Worm (Caenorhabditis elegans) whole organism, L4 larva: Measurements from ENCODE around the gene Y73B3A.8.
"Not testable (repeated sequence)": the region's sequence is repeated elsewhere in the genome, so short reads cannot be mapped to it uniquely, and the experiment has no call there.

Experiments
- T20F7.1 ChIP-seq: fragments of 200-800 bp; sonication (Bioruptor generic); optimal IDR thresholded peaks from 2 replicates; lab custom pipeline; 2018; ENCODE audit warnings: mild to moderate bottlenecking, missing genetic modification characterization, missing compliant biosample characterization
- Y105C5A.15 ChIP-seq: fragments of 200-800 bp; sonication (Bioruptor generic); IDR thresholded peaks from 2 replicates; pipeline ENCODE4 v1.3.6; 2022; ENCODE audit warnings: missing genetic modification characterization, missing compliant biosample characterization
- ceh-32 ChIP-seq: sonication (generic microtip); optimal IDR thresholded peaks from 2 replicates; lab custom pipeline; 2016; ENCODE audit warnings: mild to moderate bottlenecking, missing genetic modification characterization, missing compliant biosample characterization; ENCODE audit not compliant: poor library complexity
- ces-1 ChIP-seq: fragments of 150-350 bp; sonication (generic microtip); optimal IDR thresholded peaks from 4 replicates; lab custom pipeline; 2014; ENCODE audit warnings: missing biosample characterization, missing genetic modification reagents, missing genetic modification characterization
- cey-2 ChIP-seq: sonication (generic microtip); optimal IDR thresholded peaks from 3 replicates; lab custom pipeline; 2017; ENCODE audit warnings: missing genetic modification characterization, mild to moderate bottlenecking, missing compliant biosample characterization, antibody characterized with exemption, borderline replicate concordance; ENCODE audit not compliant: insufficient read depth
- daf-8 ChIP-seq: fragments of 200-800 bp; sonication (Bioruptor generic); IDR thresholded peaks from 2 replicates; pipeline ENCODE4 v1.3.6; 2022; ENCODE audit warnings: missing genetic modification characterization, missing compliant biosample characterization
- dmd-9 ChIP-seq: fragments of 200-800 bp; sonication (Bioruptor generic); IDR thresholded peaks from 2 replicates; pipeline ENCODE4 v1.3.6; 2022; ENCODE audit warnings: missing genetic modification reagents, missing genetic modification characterization, missing compliant biosample characterization
- dpl-1 ChIP-seq: fragments of 150-350 bp; optimal IDR thresholded peaks from 2 replicates; lab custom pipeline; 2014; ENCODE audit warnings: missing biosample characterization, missing genetic modification reagents, missing genetic modification characterization
- hmg-1.1 ChIP-seq: fragments of 200-800 bp; sonication (Bioruptor generic); IDR thresholded peaks from 2 replicates; pipeline ENCODE4 v1.3.6; 2022; ENCODE audit warnings: missing genetic modification reagents, missing genetic modification characterization, missing compliant biosample characterization
- lin-15B ChIP-seq: fragments of 150-350 bp; sonication (generic microtip); optimal IDR thresholded peaks from 3 replicates; lab custom pipeline; 2014; ENCODE audit warnings: missing biosample characterization, missing genetic modification characterization
- lin-29 ChIP-seq: fragments of 200-800 bp; sonication (Bioruptor generic); IDR thresholded peaks from 2 replicates; pipeline ENCODE4 v1.3.6; 2022; ENCODE audit warnings: missing genetic modification reagents, missing genetic modification characterization, missing compliant biosample characterization
- mes-2 ChIP-seq: sonication (generic microtip); optimal IDR thresholded peaks from 2 replicates; lab custom pipeline; 2016; ENCODE audit warnings: missing genotype, mild to moderate bottlenecking, missing genetic modification characterization, missing compliant biosample characterization; ENCODE audit not compliant: poor library complexity, severe bottlenecking
- nhr-10 ChIP-seq: fragments of 150-350 bp; optimal IDR thresholded peaks from 2 replicates; lab custom pipeline; 2014; ENCODE audit warnings: missing biosample characterization, missing genetic modification characterization
- nhr-111 ChIP-seq: fragments of 200-800 bp; sonication (Bioruptor generic); optimal IDR thresholded peaks from 2 replicates; lab custom pipeline; 2018; ENCODE audit warnings: mild to moderate bottlenecking, missing genetic modification characterization, missing compliant biosample characterization
- nhr-237 ChIP-seq: sonication (generic microtip); optimal IDR thresholded peaks from 2 replicates; lab custom pipeline; 2017; ENCODE audit warnings: missing biosample characterization, missing genetic modification characterization
- nhr-28 ChIP-seq: fragments of 150-350 bp; optimal IDR thresholded peaks from 2 replicates; lab custom pipeline; 2014; ENCODE audit warnings: missing biosample characterization, missing genetic modification characterization
- nhr-48 ChIP-seq: sonication (generic microtip); optimal IDR thresholded peaks from 2 replicates; lab custom pipeline; 2016; ENCODE audit warnings: mild to moderate bottlenecking, missing genetic modification characterization, missing compliant biosample characterization
- tra-1 ChIP-seq: fragments of 200-800 bp; sonication (Bioruptor generic); IDR thresholded peaks from 2 replicates; pipeline ENCODE4 v1.3.6; 2022; ENCODE audit warnings: missing genetic modification reagents, missing genetic modification characterization, missing compliant biosample characterization
- unc-39 ChIP-seq: sonication (generic microtip); optimal IDR thresholded peaks from 2 replicates; lab custom pipeline; 2017; ENCODE audit warnings: missing biosample characterization, missing genetic modification characterization
- unc-62 ChIP-seq, 3 experiments: fragments of 150-350 bp in 1 of 3; sonication (generic microtip); optimal IDR thresholded peaks in 2 of 3; peaks in 1 of 3; 1 replicate in 1 of 3; 2 replicates in 2 of 3; lab custom pipeline; 2014 to 2017; ENCODE audit warnings: missing biosample characterization in 3 of 3, missing genetic modification characterization in 3 of 3, missing genetic modification reagents in 3 of 3, missing genotype in 1 of 3
- zag-1 ChIP-seq: fragments of 150-350 bp; optimal IDR thresholded peaks from 2 replicates; lab custom pipeline; 2014; ENCODE audit warnings: missing biosample characterization, missing genetic modification characterization

Y73B3A.8 gene

ce11 chrX:161592-161991 is 20.5 kb upstream of the Y73B3A.8 start:
- TF ChIP-seq dmd-9 (GFP tag; lab: Robert Waterston, UW) = 0 out of 2 replicates have a peak, but pooled peaks have one; percentile 18

- TF ChIP-seq unc-62 (GFP tag; optimal IDR thresholded peaks at IDR 0.05 in 1 of 2; lab: Kevin White, UChicago) (peak in 1 of 2 experiments; percentile 47), unc-62 (tag; optimal IDR thresholded peaks at IDR 0.05; lab: Kevin White, UChicago) (no peak), nhr-10 (no peak), ces-1 (no peak), nhr-111 (no peak)
Observed at ce11 chrX:147824-148223, 6.8 kb upstream of the Y73B3A.8 start, which contains the start of gene Y73B3A.11. Gene Y73B3A.11 (plus strand): TSS chrX:148124.

- no peak for TF ChIP-seq hmg-1.1 (GFP tag; lab: Robert Waterston, UW)
- TF ChIP-seq lin-29 (GFP tag; lab: Robert Waterston, UW) = 0 out of 2 replicates have a peak, but pooled peaks have one; percentile 52
- peak in 1 of 2 experiments; percentile 90 for TF ChIP-seq unc-62 (GFP tag; optimal IDR thresholded peaks at IDR 0.05 in 1 of 2; lab: Kevin White, UChicago)
- no peak for TF ChIP-seq unc-62 (tag; optimal IDR thresholded peaks at IDR 0.05; lab: Kevin White, UChicago)
- TF ChIP-seq, all 104 proteins: peak for 2
Observed at ce11 chrX:146832-147231, 5.8 kb upstream of the Y73B3A.8 start.

ce11 chrX:119363-119762 is 21.7 kb downstream of the Y73B3A.8 start, which contains the start of gene fbxa-16:
Gene fbxa-16 (plus strand): TSS chrX:119663.
- not testable (repeated sequence) for TF ChIP-seq nhr-237, zag-1, lin-15B (tag; lab: Kevin White, UChicago)
- TF ChIP-seq, all 104 proteins: peak for 0; not testable (repeated sequence) for 104

ce11 chrX:117080-117479 is 24.0 kb downstream of the Y73B3A.8 start, which contains the start of gene fbxa-222:
Gene fbxa-222 (plus strand): TSS chrX:117380.
- TF ChIP-seq unc-39 (tag; lab: Kevin White, UChicago) (no peak), nhr-28 (tag; lab: Kevin White, UChicago) (no peak), cey-2 (tag; lab: Kevin White, UChicago) (no peak), tra-1 (GFP tag; lab: Robert Waterston, UW) (no peak), T20F7.1 (GFP tag; lab: Kevin White, UChicago) (no peak), daf-8 (GFP tag; lab: Robert Waterston, UW) (no peak), mes-2 (tag; lab: Kevin White, UChicago) (no peak)

ce11 chrX:114400-114799 is 26.6 kb downstream of the Y73B3A.8 start, which contains the start of gene fbxa-221:
Gene fbxa-221 (plus strand): TSS chrX:114700.
- TF ChIP-seq ceh-32 (tag; lab: Kevin White, UChicago); Y105C5A.15; mes-2 (tag; lab: Kevin White, UChicago): not testable (repeated sequence)

ce11 chrX:108929-109328 is 32.1 kb downstream of the Y73B3A.8 start, which contains the start of gene elk-2:
Gene elk-2 (minus strand): TSS chrX:109029.
- not testable (repeated sequence) for TF ChIP-seq cey-2 (tag; lab: Kevin White, UChicago); dpl-1; nhr-48 (tag; lab: Kevin White, UChicago)

ce11 chrX:104737-105136 is 36.3 kb downstream of the Y73B3A.8 start, which contains the start of gene Y73B3A.4:
Gene Y73B3A.4 (minus strand): TSS chrX:104777.
- peak; percentile 22 for TF ChIP-seq dpl-1
